Worm (Caenorhabditis elegans): Measurements from ENCODE around the gene rad-50.

The rad-50 gene

ce11 chrV:12241126-12241525 lies 4.3 kb upstream of the rad-50 start, which contains the start of gene ttr-22:
Gene ttr-22, plus strand, starts transcription at chrV:12241426.
- TF ChIP-seq hmg-20 (GFP tag; IDR thresholded peaks at IDR 0.05) = no peak
- no peak for TF ChIP-seq nhr-27 (tag; optimal IDR thresholded peaks at IDR 0.05)
- TF ChIP-seq D2030.7 (GFP tag; IDR thresholded peaks at IDR 0.05) = no peak
- TF ChIP-seq snpc-1.1 (tag; optimal IDR thresholded peaks at IDR 0.05; ENCODE audit: insufficient read depth) = no peak
- no peak for TF ChIP-seq hlh-12 (tag; optimal IDR thresholded peaks at IDR 0.05)
- no peak for TF ChIP-seq lin-26 (GFP tag; IDR thresholded peaks at IDR 0.05)
- TF ChIP-seq him-1 (tag; optimal IDR thresholded peaks at IDR 0.05) = no peak
- no peak for TF ChIP-seq ztf-22 (GFP tag; optimal IDR thresholded peaks at IDR 0.05)

- TF ChIP-seq cebp-1 (GFP tag; IDR thresholded peaks at IDR 0.05) (peak; percentile 77; the same call in 1 of the 2 replicates), cebp-1 (tag; optimal IDR thresholded peaks at IDR 0.05) (peak; percentile 94), repo-1 (tag; optimal IDR thresholded peaks at IDR 0.05) (no peak), lsy-27 (tag; optimal IDR thresholded peaks at IDR 0.05; ENCODE audit: borderline replicate concordance, insufficient read depth) (no peak), attf-3 (GFP tag; conservative IDR thresholded peaks at IDR 0.05) (peak; percentile 90)
Observed at ce11 chrV:12245777-12246452, 469 bp downstream of the rad-50 start.

- TF ChIP-seq lsy-27 (tag; optimal IDR thresholded peaks at IDR 0.05; ENCODE audit: borderline replicate concordance, insufficient read depth) (no peak), lin-54 (GFP tag; optimal IDR thresholded peaks at IDR 0.05) (no peak), ets-4 (GFP tag; optimal IDR thresholded peaks at IDR 0.05) (no peak), nhr-179 (tag; optimal IDR thresholded peaks at IDR 0.05) (no peak), ztf-3 (GFP tag; optimal IDR thresholded peaks at IDR 0.05) (no peak)
Observed at ce11 chrV:12251041-12251440, 5.6 kb downstream of the rad-50 start, which contains the start of gene T04H1.5. Gene T04H1.5, plus strand, starts transcription at chrV:12251341.

- TF ChIP-seq F57C9.4 (tag; optimal IDR thresholded peaks at IDR 0.05) = no peak
- no peak for TF ChIP-seq fkh-3 (tag; optimal IDR thresholded peaks at IDR 0.05)
- no peak for TF ChIP-seq zfh-2 (GFP tag; conservative IDR thresholded peaks at IDR 0.05)
- TF ChIP-seq tbx-9 (tag; optimal IDR thresholded peaks at IDR 0.05; ENCODE audit: borderline replicate concordance) = no peak
- TF ChIP-seq F37B4.10 (GFP tag; IDR thresholded peaks at IDR 0.05) = no peak
- TF ChIP-seq aptf-3 (GFP tag; IDR thresholded peaks at IDR 0.05) = no peak
- TF ChIP-seq snpc-1.3 (tag; optimal IDR thresholded peaks at IDR 0.05; ENCODE audit: insufficient read depth) = no peak
- no peak for TF ChIP-seq rcor-1 (GFP tag; IDR thresholded peaks at IDR 0.05)
- TF ChIP-seq pbrm-1 (GFP tag; IDR thresholded peaks at IDR 0.05) = no peak
- no peak for TF ChIP-seq lsl-1 (GFP tag; optimal IDR thresholded peaks at IDR 0.05)
- no peak for TF ChIP-seq dpff-1 (tag; optimal IDR thresholded peaks at IDR 0.05)
Observed at ce11 chrV:12252272-12252671, 6.8 kb downstream of the rad-50 start, which contains the start of gene lrx-1. Gene lrx-1, plus strand, starts transcription at chrV:12252572.

ce11 chrV:12255343-12255742 lies 9.9 kb downstream of the rad-50 start, which contains the start of gene T04H1.12:
Gene T04H1.12, plus strand, starts transcription at chrV:12255643.
- TF ChIP-seq lir-1 (GFP tag; conservative IDR thresholded peaks at IDR 0.05) = no peak
- no peak for TF ChIP-seq C06A6.2 (GFP tag; conservative IDR thresholded peaks at IDR 0.05)

All from whole organism, young adult.